Worm (Caenorhabditis elegans) whole organism, early embryonic: Measurements from ENCODE around the gene ceh-40.

Source experiments
- F13C5.2 ChIP-seq: sonication (generic microtip); optimal IDR thresholded peaks from 2 replicates; lab custom pipeline; 2017; ENCODE audit warnings: mild to moderate bottlenecking, missing genetic modification characterization, inconsistent platforms, missing compliant biosample characterization
- tra-4 ChIP-seq: sonication (generic microtip); optimal IDR thresholded peaks from 2 replicates; lab custom pipeline; 2017; ENCODE audit warnings: missing genetic modification characterization, missing compliant biosample characterization

DNA sequence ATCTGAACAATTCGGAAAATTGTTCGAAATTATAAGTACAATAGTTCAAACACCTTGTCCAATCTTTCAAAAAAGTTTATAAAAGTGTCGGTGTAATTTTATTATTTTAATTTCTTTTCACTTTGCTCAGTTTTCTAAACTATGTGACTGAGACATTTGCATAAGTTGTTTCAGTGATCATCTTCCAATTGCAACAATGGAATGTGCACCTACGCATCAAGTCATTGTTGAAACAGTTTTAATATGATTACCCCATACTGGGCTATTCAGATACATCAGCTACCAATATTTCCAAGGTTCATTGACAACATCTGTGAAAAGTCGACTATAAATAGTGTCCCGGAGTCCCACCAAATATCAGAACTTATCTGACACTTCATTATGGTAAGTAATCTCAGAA is 36.5 kb upstream of the ceh-40 start, which contains the start of gene nspc-13:
- TF ChIP-seq F13C5.2 (tag; lab: Kevin White, UChicago) (no peak), tra-4 (no peak)
